Worm (Caenorhabditis elegans) whole organism, L2 larva: ENCODE measurements around the gene C05D9.9.

Source experiments
- C34F6.9 ChIP-seq: fragments of 150-350 bp; optimal IDR thresholded peaks from 2 replicates; lab custom pipeline; 2014; ENCODE audit warnings: missing biosample characterization, missing genetic modification characterization
- R02D3.7 ChIP-seq: fragments of 150-350 bp; optimal IDR thresholded peaks from 2 replicates; lab custom pipeline; 2014; ENCODE audit warnings: missing biosample characterization, missing genetic modification characterization
- Y55F3AM.14 ChIP-seq: fragments of 200-800 bp; sonication (Bioruptor generic); optimal IDR thresholded peaks from 2 replicates; lab custom pipeline; 2018; ENCODE audit warnings: mild to moderate bottlenecking, missing genetic modification characterization, missing compliant biosample characterization
- ZK546.5 ChIP-seq: sonication (generic microtip); optimal IDR thresholded peaks from 2 replicates; lab custom pipeline; 2017; ENCODE audit warnings: missing biosample characterization, missing genetic modification characterization
- alr-1 ChIP-seq: fragments of 150-350 bp; optimal IDR thresholded peaks from 2 replicates; lab custom pipeline; 2014; ENCODE audit warnings: missing biosample characterization, missing genetic modification characterization
- aly-2 ChIP-seq: fragments of 150-350 bp; optimal IDR thresholded peaks from 2 replicates; lab custom pipeline; 2014; ENCODE audit warnings: missing biosample characterization, missing genetic modification characterization
- ama-1 ChIP-seq: fragments of 150-350 bp; optimal IDR thresholded peaks from 2 replicates; lab custom pipeline; 2018; ENCODE audit warnings: inconsistent platforms
- blmp-1 ChIP-seq: sonication (generic microtip); optimal IDR thresholded peaks from 2 replicates; lab custom pipeline; 2017; ENCODE audit warnings: missing genetic modification characterization, mild to moderate bottlenecking, missing compliant biosample characterization, antibody characterized with exemption, moderate library complexity; ENCODE audit not compliant: insufficient read depth
- ceh-16 ChIP-seq: fragments of 150-350 bp; optimal IDR thresholded peaks from 2 replicates; lab custom pipeline; 2014; ENCODE audit warnings: missing biosample characterization, missing genetic modification characterization
- ceh-82 ChIP-seq: fragments of 150-350 bp; optimal IDR thresholded peaks from 2 replicates; lab custom pipeline; 2014; ENCODE audit warnings: missing biosample characterization, missing genetic modification characterization
- crh-2 ChIP-seq: sonication (generic microtip); optimal IDR thresholded peaks from 2 replicates; lab custom pipeline; 2017; ENCODE audit warnings: missing biosample characterization, missing genetic modification characterization
- dmd-4 ChIP-seq: sonication (generic microtip); optimal IDR thresholded peaks from 2 replicates; lab custom pipeline; 2017; ENCODE audit warnings: missing biosample characterization, missing genetic modification characterization
- egl-27 ChIP-seq: sonication (generic microtip); optimal IDR thresholded peaks from 3 replicates; lab custom pipeline; 2017; ENCODE audit warnings: missing biosample characterization, missing genetic modification reagents, missing genetic modification characterization
- elt-1 ChIP-seq: fragments of 150-350 bp; optimal IDR thresholded peaks from 2 replicates; lab custom pipeline; 2014; ENCODE audit warnings: missing biosample characterization, missing genetic modification characterization
- elt-3 ChIP-seq: sonication (generic microtip); optimal IDR thresholded peaks from 2 replicates; lab custom pipeline; 2017; ENCODE audit warnings: missing biosample characterization, missing genetic modification characterization
- fos-1 ChIP-seq: fragments of 150-350 bp; optimal IDR thresholded peaks from 2 replicates; lab custom pipeline; 2014; ENCODE audit warnings: missing biosample characterization, missing genetic modification characterization
- gmeb-1 ChIP-seq: fragments of 150-350 bp; optimal IDR thresholded peaks from 2 replicates; lab custom pipeline; 2014; ENCODE audit warnings: missing biosample characterization, missing genetic modification characterization
- lin-13 ChIP-seq: fragments of 150-350 bp; optimal IDR thresholded peaks from 2 replicates; lab custom pipeline; 2014; ENCODE audit warnings: missing biosample characterization, missing genetic modification reagents, missing genetic modification characterization
- lin-39 ChIP-seq: fragments of 150-350 bp; optimal IDR thresholded peaks from 2 replicates; lab custom pipeline; 2014; ENCODE audit warnings: missing biosample characterization, missing genetic modification reagents, missing genetic modification characterization
- lsy-2 ChIP-seq, 2 experiments: fragments of 150-350 bp in 1 of 2; sonication (generic microtip) in 1 of 2; optimal IDR thresholded peaks; 2 replicates each; lab custom pipeline; 2014 to 2017; ENCODE audit warnings: missing biosample characterization in 2 of 2, missing genetic modification characterization in 2 of 2
- mab-5 ChIP-seq: fragments of 150-350 bp; optimal IDR thresholded peaks from 2 replicates; lab custom pipeline; 2014; ENCODE audit warnings: missing biosample characterization, missing genetic modification characterization
- mbf-1 ChIP-seq: sonication (generic microtip); optimal IDR thresholded peaks from 2 replicates; lab custom pipeline; 2017; ENCODE audit warnings: missing biosample characterization, missing genetic modification characterization
- mdl-1 ChIP-seq, 2 experiments: fragments of 150-350 bp in 1 of 2; sonication (generic microtip) in 1 of 2; optimal IDR thresholded peaks; 2 replicates each; lab custom pipeline; 2017; ENCODE audit warnings: missing biosample characterization in 2 of 2, missing genetic modification characterization in 2 of 2
- nhr-10 ChIP-seq: sonication (generic microtip); optimal IDR thresholded peaks from 2 replicates; lab custom pipeline; 2017; ENCODE audit warnings: missing biosample characterization, missing genetic modification characterization
- nhr-11 ChIP-seq: fragments of 150-350 bp; optimal IDR thresholded peaks from 2 replicates; lab custom pipeline; 2014; ENCODE audit warnings: missing biosample characterization, missing genetic modification characterization
- nhr-12 ChIP-seq: fragments of 150-350 bp; optimal IDR thresholded peaks from 2 replicates; lab custom pipeline; 2014; ENCODE audit warnings: missing biosample characterization, missing genetic modification characterization
- nhr-129 ChIP-seq: fragments of 150-350 bp; optimal IDR thresholded peaks from 2 replicates; lab custom pipeline; 2014; ENCODE audit warnings: missing biosample characterization, missing genetic modification characterization
- nhr-21 ChIP-seq: fragments of 150-350 bp; optimal IDR thresholded peaks from 2 replicates; lab custom pipeline; 2014; ENCODE audit warnings: missing biosample characterization, missing genetic modification characterization
- nhr-237 ChIP-seq: fragments of 150-350 bp; optimal IDR thresholded peaks from 2 replicates; lab custom pipeline; 2014; ENCODE audit warnings: missing biosample characterization, missing genetic modification characterization
- nhr-6 ChIP-seq: fragments of 150-350 bp; optimal IDR thresholded peaks from 2 replicates; lab custom pipeline; 2014; ENCODE audit warnings: missing biosample characterization, missing genetic modification characterization
- nhr-77 ChIP-seq: fragments of 150-350 bp; optimal IDR thresholded peaks from 2 replicates; lab custom pipeline; 2014; ENCODE audit warnings: missing biosample characterization, missing genetic modification characterization
- peb-1 ChIP-seq: fragments of 150-350 bp; optimal IDR thresholded peaks from 2 replicates; lab custom pipeline; 2014; ENCODE audit warnings: missing biosample characterization, missing genetic modification characterization
- skn-1 ChIP-seq: sonication (generic microtip); optimal IDR thresholded peaks from 2 replicates; lab custom pipeline; 2017; ENCODE audit warnings: missing biosample characterization, missing genetic modification characterization
- sma-3 ChIP-seq: sonication (generic microtip); optimal IDR thresholded peaks from 2 replicates; lab custom pipeline; 2016; ENCODE audit warnings: missing genetic modification reagents, missing genetic modification characterization, missing compliant biosample characterization
- sma-9 ChIP-seq, 2 experiments: fragments of 150-350 bp in 1 of 2; sonication (generic microtip) in 1 of 2; optimal IDR thresholded peaks; 2 replicates each; lab custom pipeline; 2014 to 2016; ENCODE audit warnings: missing genetic modification characterization in 2 of 2, mild to moderate bottlenecking in 1 of 2, missing biosample characterization in 1 of 2, missing compliant biosample characterization in 1 of 2, missing genetic modification reagents in 1 of 2, moderate library complexity in 1 of 2
- snpc-4 ChIP-seq: fragments of 150-350 bp; optimal IDR thresholded peaks from 2 replicates; lab custom pipeline; 2014; ENCODE audit warnings: missing biosample characterization, missing genetic modification characterization
- unc-39 ChIP-seq: fragments of 150-350 bp; optimal IDR thresholded peaks from 2 replicates; lab custom pipeline; 2014; ENCODE audit warnings: missing biosample characterization, missing genetic modification characterization
- unc-55 ChIP-seq: fragments of 150-350 bp; sonication (generic microtip); optimal IDR thresholded peaks from 3 replicates; lab custom pipeline; 2014; ENCODE audit warnings: missing biosample characterization, missing genetic modification reagents, missing genetic modification characterization
- unc-62 ChIP-seq: fragments of 150-350 bp; optimal IDR thresholded peaks from 2 replicates; lab custom pipeline; 2014; ENCODE audit warnings: missing biosample characterization, missing genetic modification reagents, missing genetic modification characterization
- zag-1 ChIP-seq: fragments of 150-350 bp; optimal IDR thresholded peaks from 2 replicates; lab custom pipeline; 2014; ENCODE audit warnings: missing biosample characterization, missing genetic modification characterization
- ztf-1 ChIP-seq: fragments of 200-800 bp; sonication (Bioruptor generic); conservative IDR thresholded peaks from 2 replicates; pipeline ENCODE4 v1.3.6; 2022; ENCODE audit warnings: missing genetic modification characterization, missing compliant biosample characterization
- ztf-11 ChIP-seq: sonication (generic microtip); optimal IDR thresholded peaks from 2 replicates; lab custom pipeline; 2017; ENCODE audit warnings: missing biosample characterization, missing genetic modification characterization
- ztf-4 ChIP-seq: fragments of 150-350 bp; optimal IDR thresholded peaks from 2 replicates; lab custom pipeline; 2014; ENCODE audit warnings: missing biosample characterization, missing genetic modification characterization

The C05D9.9 gene

DNA sequence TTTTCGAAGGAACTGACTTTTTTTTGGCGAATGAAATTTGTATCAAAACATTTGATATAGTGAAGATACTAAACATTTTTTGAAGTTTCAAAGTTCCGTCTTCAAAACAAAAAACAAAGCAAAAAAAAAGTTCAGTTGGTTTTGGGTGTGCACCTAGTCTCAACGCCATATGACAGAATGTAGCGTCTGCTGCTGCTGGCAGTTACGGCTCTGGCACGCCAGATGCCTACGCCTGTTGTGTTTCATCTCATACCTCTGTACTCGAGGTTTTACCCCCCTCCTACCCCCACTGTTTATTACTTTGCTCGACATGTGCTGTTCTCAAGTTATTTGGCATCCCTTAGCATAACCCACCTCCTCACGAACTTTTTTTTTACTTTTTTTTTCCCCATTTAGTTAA is 13.3 kb downstream of the C05D9.9 start:
- TF ChIP-seq ceh-82 (tag; lab: Kevin White, UChicago) (no peak), nhr-129 (tag; lab: Kevin White, UChicago) (peak; percentile 33), ztf-4 (tag; lab: Kevin White, UChicago) (no peak)

ce11 chrX:1108874-1109273 is 15.2 kb downstream of the C05D9.9 start:
- TF ChIP-seq nhr-129 (tag; lab: Kevin White, UChicago) (peak; percentile 57), unc-55 (peak; percentile 16), mab-5 (peak; percentile 52), lsy-2 (tag; optimal IDR thresholded peaks at IDR 0.05; lab: Kevin White, UChicago) (peak in 1 of 2 experiments; percentile 6), dmd-4 (tag; lab: Kevin White, UChicago) (no peak), sma-9 (GFP tag; optimal IDR thresholded peaks at IDR 0.05; lab: Kevin White, UChicago) (peak; percentile 0), sma-9 (tag; optimal IDR thresholded peaks at IDR 0.05; lab: Kevin White, UChicago) (no peak), ztf-11 (tag; lab: Kevin White, UChicago) (no peak), lin-39 (peak; percentile 50)

DNA sequence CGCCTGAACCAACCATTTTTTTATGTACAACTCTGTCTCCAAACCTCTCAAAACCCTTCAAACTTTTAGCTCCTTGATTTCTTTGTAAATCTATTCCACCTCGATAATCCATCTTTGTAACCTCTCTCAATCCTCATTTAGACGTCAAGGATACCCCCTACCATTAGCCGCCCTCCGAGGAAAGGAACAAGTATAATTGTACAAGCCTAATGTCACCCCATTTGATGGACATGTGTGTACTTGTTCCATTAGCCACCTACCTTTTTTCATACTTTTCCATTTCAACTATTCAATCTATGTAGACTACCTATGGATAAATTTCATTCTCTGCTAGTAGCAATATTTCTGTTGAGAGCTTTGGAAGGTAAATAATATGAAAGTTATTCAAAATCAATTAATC is 16.3 kb downstream of the C05D9.9 start, which contains the start of gene C05D9.4:
TSS of gene C05D9.4 (plus strand) at position 301 of the 400 bp plus-strand sequence.
- TF ChIP-seq ceh-82 (tag; lab: Kevin White, UChicago) (no peak), nhr-21 (tag; lab: Kevin White, UChicago) (no peak), elt-3 (tag; lab: Kevin White, UChicago) (no peak), sma-9 (GFP tag; optimal IDR thresholded peaks at IDR 0.05; lab: Kevin White, UChicago) (no peak), sma-9 (tag; optimal IDR thresholded peaks at IDR 0.05; lab: Kevin White, UChicago) (no peak), nhr-77 (tag; lab: Kevin White, UChicago) (no peak), ceh-16 (tag; lab: Kevin White, UChicago) (no peak), zag-1 (no peak), egl-27 (no peak), lin-39 (no peak), skn-1 (tag; lab: Kevin White, UChicago) (no peak), elt-1 (tag; lab: Kevin White, UChicago) (no peak), snpc-4 (no peak), unc-62 (GFP tag; lab: Kevin White, UChicago) (no peak), sma-3 (GFP tag; lab: Kevin White, UChicago) (no peak), ZK546.5 (tag; lab: Kevin White, UChicago) (no peak), alr-1 (tag; lab: Kevin White, UChicago) (no peak), lsy-2 (tag; optimal IDR thresholded peaks at IDR 0.05; lab: Kevin White, UChicago) (no peak), dmd-4 (tag; lab: Kevin White, UChicago) (no peak), ztf-1 (GFP tag; lab: Robert Waterston, UW) (no peak)

ce11 chrX:1103702-1104262 is 20.3 kb downstream of the C05D9.9 start, which contains the start of gene ife-4:
TSS of gene ife-4 (plus strand) at chrX:1104212.
- TF ChIP-seq blmp-1 (tag; lab: Kevin White, UChicago) = no peak
- no peak for TF ChIP-seq gmeb-1
- TF ChIP-seq crh-2 (tag; lab: Kevin White, UChicago) = peak; percentile 7
- TF ChIP-seq snpc-4 = no peak
- no peak for TF ChIP-seq elt-1 (tag; lab: Kevin White, UChicago)
- TF ChIP-seq R02D3.7 = no peak
- TF ChIP-seq nhr-129 (tag; lab: Kevin White, UChicago) = peak; percentile 29
- TF ChIP-seq ztf-1 (GFP tag; lab: Robert Waterston, UW) = no peak
- no peak for TF ChIP-seq nhr-6
- no peak for TF ChIP-seq lin-39
- no peak for TF ChIP-seq unc-39 (tag; lab: Kevin White, UChicago)
- TF ChIP-seq elt-3 (tag; lab: Kevin White, UChicago) = no peak
- no peak for TF ChIP-seq ama-1 (lab: Kevin White, UChicago)
- TF ChIP-seq fos-1 (tag; lab: Kevin White, UChicago) = peak; percentile 6
- no peak for TF ChIP-seq aly-2 (tag; lab: Kevin White, UChicago)
- TF ChIP-seq skn-1 (tag; lab: Kevin White, UChicago) = no peak
- TF ChIP-seq peb-1 = no peak
- no peak for TF ChIP-seq lin-13 (GFP tag; lab: Kevin White, UChicago)
- no peak for TF ChIP-seq nhr-21 (tag; lab: Kevin White, UChicago)
- no peak for TF ChIP-seq nhr-10 (tag; lab: Kevin White, UChicago)
- TF ChIP-seq lsy-2 (tag; optimal IDR thresholded peaks at IDR 0.05; lab: Kevin White, UChicago) = peak in 1 of 2 experiments; percentile 51
- TF ChIP-seq ztf-11 (tag; lab: Kevin White, UChicago) = no peak
- TF ChIP-seq ztf-4 (tag; lab: Kevin White, UChicago) = no peak
- TF ChIP-seq alr-1 (tag; lab: Kevin White, UChicago) = no peak
- no peak for TF ChIP-seq mdl-1 (tag; optimal IDR thresholded peaks at IDR 0.05; lab: Kevin White, UChicago)
- TF ChIP-seq mab-5 = peak; percentile 50
- TF ChIP-seq C34F6.9 (tag; lab: Kevin White, UChicago) = peak; percentile 70
- TF ChIP-seq nhr-237 (tag; lab: Kevin White, UChicago) = no peak
- TF ChIP-seq zag-1 = peak; percentile 22
- TF ChIP-seq nhr-77 (tag; lab: Kevin White, UChicago) = no peak
- no peak for TF ChIP-seq ceh-82 (tag; lab: Kevin White, UChicago)
- TF ChIP-seq sma-9 (GFP tag; optimal IDR thresholded peaks at IDR 0.05; lab: Kevin White, UChicago) = peak; percentile 47
- no peak for TF ChIP-seq sma-9 (tag; optimal IDR thresholded peaks at IDR 0.05; lab: Kevin White, UChicago)
- TF ChIP-seq mbf-1 (tag; lab: Kevin White, UChicago) = no peak
- TF ChIP-seq unc-62 (GFP tag; lab: Kevin White, UChicago) = no peak
- no peak for TF ChIP-seq ZK546.5 (tag; lab: Kevin White, UChicago)
- no peak for TF ChIP-seq Y55F3AM.14
- TF ChIP-seq ceh-16 (tag; lab: Kevin White, UChicago) = no peak
- no peak for TF ChIP-seq nhr-12 (tag; lab: Kevin White, UChicago)
- TF ChIP-seq nhr-11 (tag; lab: Kevin White, UChicago) = no peak
